Fruit fly (Drosophila melanogaster): Measurements from ENCODE around the gene fws.
A peak's percentile ranks its signal among the peaks of the same experiment; 100 is the strongest.

fws gene

DNA sequence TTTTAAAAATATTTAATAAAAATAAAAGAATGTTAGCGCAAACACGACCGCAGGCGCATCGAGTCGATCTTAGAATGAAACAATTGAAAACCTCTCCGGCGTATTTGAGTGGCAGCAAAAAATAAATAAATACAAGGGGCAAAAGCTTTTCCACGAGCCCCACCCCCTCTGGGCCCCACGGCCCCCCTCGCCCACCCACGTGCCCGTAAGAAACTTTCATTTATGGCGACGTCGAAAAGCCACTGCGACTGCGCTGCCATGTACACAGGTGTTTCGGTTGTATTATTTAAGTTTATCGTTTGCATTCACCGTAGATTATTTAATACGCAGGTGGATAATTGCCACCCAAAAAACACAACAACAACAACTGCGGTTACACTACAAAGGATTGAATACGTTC lies 32.4 kb downstream of the fws start:
- no peak for TF ChIP-seq CG31388 (GFP tag; optimal IDR thresholded peaks at IDR 0.05)
- TF ChIP-seq bsh (GFP tag; optimal IDR thresholded peaks at IDR 0.05) = no peak
- peak; percentile 38 for TF ChIP-seq Med (GFP tag)
- TF ChIP-seq CG6813 (GFP tag; optimal IDR thresholded peaks at IDR 0.05) = peak; percentile 42
- TF ChIP-seq CG15269 (tag; optimal IDR thresholded peaks at IDR 0.05) = peak; percentile 22
- 0 out of 3 replicates have a peak, but pooled peaks have one; percentile 32 for TF ChIP-seq otp (GFP tag; IDR thresholded peaks at IDR 0.05)
- no peak for TF ChIP-seq CG15601 (tag; optimal IDR thresholded peaks at IDR 0.05)
- peak; percentile 84 for TF ChIP-seq chinmo (GFP tag; IDR thresholded peaks at IDR 0.05; ENCODE audit: partially characterized antibody)
- TF ChIP-seq hth (optimal IDR thresholded peaks at IDR 0.05) = no peak
- no peak for TF ChIP-seq CG9215 (GFP tag; IDR thresholded peaks at IDR 0.05)
- peak; percentile 49 for TF ChIP-seq sug (tag; optimal IDR thresholded peaks at IDR 0.05)
- TF ChIP-seq cwo (GFP tag; optimal IDR thresholded peaks at IDR 0.05) = peak; percentile 32
- TF ChIP-seq run (tag; optimal IDR thresholded peaks at IDR 0.05) = no peak
- peak; percentile 67; the same call in 2 of the 3 replicates for TF ChIP-seq ci (GFP tag; IDR thresholded peaks at IDR 0.05)
- TF ChIP-seq CG2199 (GFP tag; IDR thresholded peaks at IDR 0.05) = peak; percentile 82; the same call in 2 of the 3 replicates
- TF ChIP-seq Tbp (GFP tag; optimal IDR thresholded peaks at IDR 0.05) = no peak
- no peak for TF ChIP-seq btn (GFP tag; optimal IDR thresholded peaks at IDR 0.05)
- peak; percentile 12 for TF ChIP-seq CG12071 (GFP tag; optimal IDR thresholded peaks at IDR 0.05)
- TF ChIP-seq ro (GFP tag; IDR thresholded peaks at IDR 0.05) = no peak
- TF ChIP-seq sd (tag; optimal IDR thresholded peaks at IDR 0.05) = peak; percentile 32
- TF ChIP-seq peb (GFP tag; IDR thresholded peaks at IDR 0.05) = no peak
- no peak for TF ChIP-seq CG9727 (GFP tag; optimal IDR thresholded peaks at IDR 0.05)
- TF ChIP-seq Chrac-16 (GFP tag; optimal IDR thresholded peaks at IDR 0.05) = no peak
- 0 out of 2 replicates have a peak, but pooled peaks have one; percentile 11 for TF ChIP-seq CG32532 (GFP tag; IDR thresholded peaks at IDR 0.05)
- peak; percentile 27; the same call in 1 of the 2 replicates for TF ChIP-seq CG14441 (GFP tag; IDR thresholded peaks at IDR 0.05)
- peak; percentile 17 for TF ChIP-seq caup (GFP tag; optimal IDR thresholded peaks at IDR 0.05; ENCODE audit: severe bottlenecking)
- peak; percentile 2 for TF ChIP-seq HHEX (GFP tag; optimal IDR thresholded peaks at IDR 0.05)
- no peak for TF ChIP-seq CG16779 (GFP tag; IDR thresholded peaks at IDR 0.05)
- peak; percentile 23 for TF ChIP-seq PHDP (tag; optimal IDR thresholded peaks at IDR 0.05)
- no peak for TF ChIP-seq CG11560 (tag; IDR thresholded peaks at IDR 0.05)
- TF ChIP-seq BtbVII (GFP tag; optimal IDR thresholded peaks at IDR 0.05) = peak; percentile 57
- peak; percentile 19 for TF ChIP-seq CG17385 (GFP tag; optimal IDR thresholded peaks at IDR 0.05)
- TF ChIP-seq Adf1 (GFP tag; IDR thresholded peaks at IDR 0.05) = peak; percentile 80
- TF ChIP-seq ATbp (GFP tag; optimal IDR thresholded peaks at IDR 0.05) = peak; percentile 26
- TF ChIP-seq crol (GFP tag; IDR thresholded peaks at IDR 0.05) = peak; percentile 96
- TF ChIP-seq Aef1 (GFP tag; IDR thresholded peaks at IDR 0.05) = no peak
- peak; percentile 40 for TF ChIP-seq Hmr (GFP tag; optimal IDR thresholded peaks at IDR 0.05)
- no peak for TF ChIP-seq trh (GFP tag; optimal IDR thresholded peaks at IDR 0.05)
- TF ChIP-seq mld (GFP tag; IDR thresholded peaks at IDR 0.05; ENCODE audit: partially characterized antibody) = no peak
- peak; percentile 25 for TF ChIP-seq Meics (GFP tag; optimal IDR thresholded peaks at IDR 0.05)
- no peak for TF ChIP-seq CG18619 (GFP tag; optimal IDR thresholded peaks at IDR 0.05)
- no peak for TF ChIP-seq CG10431 (GFP tag; optimal IDR thresholded peaks at IDR 0.05)
- peak; percentile 23 for TF ChIP-seq CG12769 (tag; optimal IDR thresholded peaks at IDR 0.05)
- no peak for TF ChIP-seq CG6654 (GFP tag; optimal IDR thresholded peaks at IDR 0.05)
- TF ChIP-seq sima (GFP tag; optimal IDR thresholded peaks at IDR 0.05) = no peak
- TF ChIP-seq CG34376 (GFP tag; optimal IDR thresholded peaks at IDR 0.05) = peak; percentile 31
- no peak for TF ChIP-seq Max (GFP tag; optimal IDR thresholded peaks at IDR 0.05)
- TF ChIP-seq B-H1 (GFP tag; IDR thresholded peaks at IDR 0.05) = no peak
- 0 out of 3 replicates have a peak, but pooled peaks have one; percentile 45 for TF ChIP-seq z (GFP tag; IDR thresholded peaks at IDR 0.05)
- peak; percentile 16 for TF ChIP-seq exex (tag; optimal IDR thresholded peaks at IDR 0.05)

All from whole organism, embryonic.